Fruit fly (Drosophila melanogaster): Measurements from ENCODE around the gene rdgA.

rdgA gene

dm6 chrX:8896080-8896479 is 10.8 kb upstream of the rdgA start (continued):
- TF ChIP-seq CG8388 (GFP tag; optimal IDR thresholded peaks at IDR 0.05), result peak; percentile 92
- TF ChIP-seq CG14860 (GFP tag; IDR thresholded peaks at IDR 0.05; ENCODE audit: partially characterized antibody), result no peak
- no peak for TF ChIP-seq Bgb (GFP tag; IDR thresholded peaks at IDR 0.05; ENCODE audit: partially characterized antibody)
- TF ChIP-seq chm (GFP tag; IDR thresholded peaks at IDR 0.05), result peak; percentile 95
- peak; percentile 96 for TF ChIP-seq ara (GFP tag; IDR thresholded peaks at IDR 0.05)
- TF ChIP-seq dysf (GFP tag; IDR thresholded peaks at IDR 0.05), result peak; percentile 97
- TF ChIP-seq dan (GFP tag; IDR thresholded peaks at IDR 0.05), result peak; percentile 85
- TF ChIP-seq CG3847 (GFP tag; IDR thresholded peaks at IDR 0.05), result peak; percentile 95
- TF ChIP-seq Mes4 (GFP tag; optimal IDR thresholded peaks at IDR 0.05), result peak; percentile 30
- peak; percentile 82 for TF ChIP-seq chn (GFP tag; optimal IDR thresholded peaks at IDR 0.05)
- peak; percentile 36 for TF ChIP-seq YL-1 (GFP tag; optimal IDR thresholded peaks at IDR 0.05)
- TF ChIP-seq CG2875 (GFP tag; optimal IDR thresholded peaks at IDR 0.05), result peak; percentile 90
- peak; percentile 94 for TF ChIP-seq CG12391 (tag; optimal IDR thresholded peaks at IDR 0.05)
- TF ChIP-seq ato (GFP tag; IDR thresholded peaks at IDR 0.05; ENCODE audit: partially characterized antibody), result no peak
- TF ChIP-seq p53 (GFP tag; optimal IDR thresholded peaks at IDR 0.05), result no peak
- TF ChIP-seq Hmx (GFP tag; optimal IDR thresholded peaks at IDR 0.05), result peak; percentile 76
- no peak for TF ChIP-seq CG2129 (GFP tag; IDR thresholded peaks at IDR 0.05; ENCODE audit: partially characterized antibody)
- peak; percentile 95 for TF ChIP-seq nmo (GFP tag; optimal IDR thresholded peaks at IDR 0.05)
- TF ChIP-seq CG4424 (GFP tag; optimal IDR thresholded peaks at IDR 0.05), result peak; percentile 94
- TF ChIP-seq HHEX (GFP tag; optimal IDR thresholded peaks at IDR 0.05), result peak; percentile 95
- peak; percentile 77 for TF ChIP-seq CG3838 (GFP tag; optimal IDR thresholded peaks at IDR 0.05)
- TF ChIP-seq fru (optimal IDR thresholded peaks at IDR 0.05), result no peak
- peak; percentile 94 for TF ChIP-seq caup (GFP tag; optimal IDR thresholded peaks at IDR 0.05; ENCODE audit: severe bottlenecking)
- peak; percentile 38 for TF ChIP-seq en (GFP tag; optimal IDR thresholded peaks at IDR 0.05)
- TF ChIP-seq trem (tag; optimal IDR thresholded peaks at IDR 0.05), result peak; percentile 77
- no peak for TF ChIP-seq br (optimal IDR thresholded peaks at IDR 0.05)
- peak; percentile 90 for TF ChIP-seq CG17612 (GFP tag; IDR thresholded peaks at IDR 0.05)
- TF ChIP-seq dmrt11E (tag; optimal IDR thresholded peaks at IDR 0.05), result peak; percentile 84
- peak; percentile 74 for TF ChIP-seq mirr (GFP tag; optimal IDR thresholded peaks at IDR 0.05)
- TF ChIP-seq Nf-YA (GFP tag; IDR thresholded peaks at IDR 0.05), result peak; percentile 93
- TF ChIP-seq croc (GFP tag; conservative IDR thresholded peaks at IDR 0.05), result peak; percentile 93
- TF ChIP-seq Doc3 (GFP tag; IDR thresholded peaks at IDR 0.05; ENCODE audit: partially characterized antibody), result no peak
- peak; percentile 97 for TF ChIP-seq CG17359 (tag; optimal IDR thresholded peaks at IDR 0.05)
- TF ChIP-seq odd (GFP tag; optimal IDR thresholded peaks at IDR 0.05), result peak; percentile 87
- TF ChIP-seq Bdp1 (GFP tag; optimal IDR thresholded peaks at IDR 0.05), result peak; percentile 61
- peak; percentile 92 for TF ChIP-seq D19A (tag; optimal IDR thresholded peaks at IDR 0.05)
- peak; percentile 91 for TF ChIP-seq CG11723 (GFP tag; optimal IDR thresholded peaks at IDR 0.05)
- TF ChIP-seq CG4360 (GFP tag; IDR thresholded peaks at IDR 0.05), result peak; percentile 82
- TF ChIP-seq Sry-δ (GFP tag; optimal IDR thresholded peaks at IDR 0.05), result no peak
- TF ChIP-seq CG7839 (tag; optimal IDR thresholded peaks at IDR 0.05), result peak; percentile 96
- no peak for TF ChIP-seq hbn (GFP tag; IDR thresholded peaks at IDR 0.05; ENCODE audit: partially characterized antibody)
- TF ChIP-seq CG17385 (GFP tag; optimal IDR thresholded peaks at IDR 0.05), result peak; percentile 90
- TF ChIP-seq ash1 (GFP tag; optimal IDR thresholded peaks at IDR 0.05), result peak; percentile 58
- peak; percentile 96 for TF ChIP-seq tgo (GFP tag; IDR thresholded peaks at IDR 0.05)
- TF ChIP-seq Hand (GFP tag; optimal IDR thresholded peaks at IDR 0.05), result peak; percentile 69
- TF ChIP-seq CkIIα-i1 (GFP tag; IDR thresholded peaks at IDR 0.05), result peak; percentile 87
- peak; percentile 85 for TF ChIP-seq CG10431 (GFP tag; optimal IDR thresholded peaks at IDR 0.05)
- peak; percentile 89 for TF ChIP-seq CG10959 (GFP tag; IDR thresholded peaks at IDR 0.05)
- no peak for TF ChIP-seq HLHmδ (GFP tag; optimal IDR thresholded peaks at IDR 0.05)
- peak; percentile 90 for TF ChIP-seq fd3F (GFP tag; optimal IDR thresholded peaks at IDR 0.05)
- peak; percentile 88 for TF ChIP-seq scrt (GFP tag; optimal IDR thresholded peaks at IDR 0.05)

Data from whole organism, embryonic.